Fruit fly (Drosophila melanogaster): ENCODE data around the gene CG12885.

DNA sequence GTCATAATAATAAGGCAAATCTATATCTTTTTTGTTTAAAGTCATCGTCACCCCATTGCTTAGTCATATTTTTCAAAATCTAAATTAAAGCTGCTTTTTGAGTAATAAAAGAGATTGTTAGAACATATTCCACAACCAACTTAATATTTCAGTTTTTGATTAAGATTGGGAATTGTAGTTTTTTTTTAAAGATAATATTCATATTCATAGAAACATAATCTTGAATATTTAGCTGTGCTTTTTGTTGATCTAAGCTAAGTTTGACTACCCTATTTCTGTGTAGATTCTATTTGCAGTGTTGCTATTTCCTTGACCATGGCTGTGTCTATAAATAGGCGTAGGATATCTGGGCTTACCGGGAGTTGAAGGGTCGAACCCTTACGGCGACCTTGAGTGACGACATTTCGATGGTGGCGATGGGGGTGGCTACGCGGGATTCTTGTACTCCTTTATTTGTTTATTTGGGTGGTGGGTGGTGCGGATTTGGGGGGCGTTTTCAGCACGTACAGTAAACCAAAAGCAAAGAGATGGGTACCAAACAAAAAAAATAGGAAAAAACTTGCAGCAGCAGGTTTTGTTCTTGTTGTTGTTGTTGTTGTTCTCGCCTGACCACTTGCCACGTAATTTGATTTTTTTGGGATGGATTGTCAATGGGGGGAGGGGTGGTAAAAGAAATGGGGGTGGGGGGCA is 37.4 kb downstream of the CG12885 start:
- TF ChIP-seq CG10348 (GFP tag; IDR thresholded peaks at IDR 0.05) (no peak), Pif1B (GFP tag; optimal IDR thresholded peaks at IDR 0.05) (no peak), CG15710 (tag; optimal IDR thresholded peaks at IDR 0.05) (no peak), CG13204 (GFP tag; optimal IDR thresholded peaks at IDR 0.05) (no peak), CG17806 (tag; optimal IDR thresholded peaks at IDR 0.05) (peak; percentile 6), CG12605 (GFP tag; IDR thresholded peaks at IDR 0.05) (no peak), fd96Ca (GFP tag; IDR thresholded peaks at IDR 0.05) (no peak), CG9948 (tag; optimal IDR thresholded peaks at IDR 0.05) (peak; percentile 26), CG8159 (tag; optimal IDR thresholded peaks at IDR 0.05) (no peak), gl (tag; optimal IDR thresholded peaks at IDR 0.05) (no peak), CG4496 (GFP tag; IDR thresholded peaks at IDR 0.05) (no peak), CG8301 (tag; optimal IDR thresholded peaks at IDR 0.05) (no peak), Snoo (tag; optimal IDR thresholded peaks at IDR 0.05) (no peak), Ets98B (GFP tag; IDR thresholded peaks at IDR 0.05) (no peak)
